Worm (Caenorhabditis elegans): ENCODE data around the gene srlf-26.

DNA sequence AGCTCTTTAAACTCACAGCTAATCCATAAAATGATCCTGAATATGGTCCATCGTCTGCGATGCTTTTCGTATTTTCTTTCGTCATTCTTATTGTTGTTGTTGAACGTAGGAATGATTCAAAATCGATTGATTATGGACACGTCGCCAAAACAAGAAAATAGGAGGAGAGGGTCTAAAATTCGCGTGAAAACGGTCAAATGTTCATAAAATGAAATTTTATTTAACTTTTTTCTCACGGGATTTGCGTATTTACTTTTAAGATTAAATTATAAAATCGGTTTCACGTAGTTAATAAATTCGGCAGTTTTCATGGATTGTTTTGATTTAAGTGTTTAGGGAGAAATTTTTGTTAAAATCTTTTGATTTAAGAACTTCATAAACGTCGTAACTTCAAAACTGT lies 29.6 kb upstream of the srlf-26 start, which contains the start of gene C08F11.10:
- TF ChIP-seq F26F4.8 (GFP tag; conservative IDR thresholded peaks at IDR 0.05) (no peak), mdt-29 (GFP tag; IDR thresholded peaks at IDR 0.05) (no peak), aly-2 (tag; optimal IDR thresholded peaks at IDR 0.05) (no peak), hlh-30 (tag; optimal IDR thresholded peaks at IDR 0.05; ENCODE audit: insufficient read depth) (no peak), zag-1 (tag; optimal IDR thresholded peaks at IDR 0.05) (no peak), snpc-4 (tag; optimal IDR thresholded peaks at IDR 0.05) (no peak), snpc-1.2 (GFP tag; IDR thresholded peaks at IDR 0.05) (no peak)

Measured in whole organism, L4 larva.